Worm (Caenorhabditis elegans) whole organism, late embryonic: Measurements from ENCODE around the gene srx-80.

ENCODE experiments used
- Y22D7AL.16 ChIP-seq: sonication (generic microtip); optimal IDR thresholded peaks from 2 replicates; lab custom pipeline; 2016; ENCODE audit warnings: missing genetic modification characterization, missing compliant biosample characterization
- elt-2 ChIP-seq: sonication (generic microtip); optimal IDR thresholded peaks from 2 replicates; lab custom pipeline; 2016; ENCODE audit warnings: missing genetic modification reagents, missing genetic modification characterization, missing compliant biosample characterization
- pha-2 ChIP-seq: sonication (generic microtip); optimal IDR thresholded peaks from 2 replicates; lab custom pipeline; 2017; ENCODE audit warnings: mild to moderate bottlenecking, missing genetic modification characterization, missing compliant biosample characterization

- TF ChIP-seq elt-2 (tag; lab: Kevin White, UChicago) (no peak), pha-2 (tag; lab: Kevin White, UChicago) (no peak), Y22D7AL.16 (tag; lab: Kevin White, UChicago) (no peak)
Measured at ce11 chrV:11562643-11563042, 30.9 kb upstream of the srx-80 start, which contains the start of gene srx-86.
